Worm (Caenorhabditis elegans) whole organism, early embryonic: ENCODE measurements around the gene rskd-1.

Source experiments
- aly-1 ChIP-seq: sonication (generic microtip); optimal IDR thresholded peaks from 2 replicates; lab custom pipeline; 2016; ENCODE audit warnings: missing genetic modification characterization, missing compliant biosample characterization
- ama-1 ChIP-seq: fragments of 150-350 bp; optimal IDR thresholded peaks from 2 replicates; lab custom pipeline; 2014

ce11 chrV:12299244-12299766 is 10.9 kb upstream of the rskd-1 start:
- no peak for TF ChIP-seq ama-1 (lab: Kevin White, UChicago)
- TF ChIP-seq aly-1: no peak
